Worm (Caenorhabditis elegans) whole organism, L4/young adult: ENCODE data around the gene M05D6.2.

Experiments used
- W03F9.2 ChIP-seq: fragments of 150-350 bp; optimal IDR thresholded peaks from 2 replicates; lab custom pipeline; 2014; ENCODE audit warnings: missing biosample characterization, missing genetic modification characterization
- dao-5 ChIP-seq: sonication (generic microtip); optimal IDR thresholded peaks from 2 replicates; lab custom pipeline; 2016; ENCODE audit warnings: missing genotype, missing genetic modification characterization, moderate library complexity, missing compliant biosample characterization
- him-1 ChIP-seq: sonication (generic microtip); optimal IDR thresholded peaks from 2 replicates; lab custom pipeline; 2016; ENCODE audit warnings: missing genotype, missing genetic modification reagents, missing genetic modification characterization, missing compliant biosample characterization

DNA sequence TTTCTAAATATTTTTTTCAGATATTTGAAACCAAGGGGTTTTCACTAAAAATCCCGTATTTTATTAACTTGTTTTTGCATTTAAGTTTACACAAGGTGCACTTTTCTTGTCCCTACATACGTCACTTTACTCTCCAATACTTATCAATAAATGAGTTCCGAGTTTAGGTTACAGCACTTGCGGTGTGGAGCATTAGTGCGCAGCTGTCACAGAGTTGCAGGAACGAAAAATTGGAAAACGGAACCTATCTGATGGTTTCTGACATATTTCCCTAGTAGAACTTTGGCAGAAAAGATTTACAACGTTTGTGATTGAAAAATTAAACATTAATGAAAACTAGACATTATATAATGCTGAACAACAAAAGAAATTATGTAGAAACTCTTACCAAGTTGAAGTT, 30.3 kb downstream of the M05D6.2 start:
- no peak for TF ChIP-seq him-1 (tag; lab: Kevin White, UChicago)
- TF ChIP-seq W03F9.2 (tag; lab: Kevin White, UChicago) = no peak
- no peak for TF ChIP-seq dao-5
